Fruit fly (Drosophila melanogaster) whole organism, wandering third instar larva: ENCODE data around the gene CG9288.

Experiments used
- Myc ChIP-seq: fragments of >200 bp; optimal IDR thresholded peaks from 2 replicates; lab custom pipeline; 2017
- lola ChIP-seq: fragments of >200 bp; optimal IDR thresholded peaks from 2 replicates; lab custom pipeline; 2017; ENCODE audit warnings: missing biosample characterization, missing genetic modification characterization
- psq ChIP-seq: fragments of 200-800 bp; sonication (Bioruptor generic); optimal IDR thresholded peaks from 3 replicates; lab custom pipeline; 2017; ENCODE audit warnings: missing biosample characterization, mild to moderate bottlenecking, missing genetic modification characterization, moderate library complexity

dm6 chr3R:13807906-13808305, 28.5 kb downstream of the CG9288 start:
- TF ChIP-seq Myc (lab: Kevin White, UChicago) (no peak), lola (no peak), psq (GFP tag; lab: Kevin White, UChicago) (no peak)
